Worm (Caenorhabditis elegans) whole organism, early embryonic: Measurements from ENCODE around the gene tbx-8.

Source experiments
- B0310.2 ChIP-seq: sonication (generic microtip); optimal IDR thresholded peaks from 2 replicates; lab custom pipeline; 2016; ENCODE audit warnings: mild to moderate bottlenecking, missing genetic modification characterization, missing compliant biosample characterization
- F13C5.2 ChIP-seq: sonication (generic microtip); optimal IDR thresholded peaks from 2 replicates; lab custom pipeline; 2017; ENCODE audit warnings: mild to moderate bottlenecking, missing genetic modification characterization, inconsistent platforms, missing compliant biosample characterization
- aly-1 ChIP-seq: sonication (generic microtip); optimal IDR thresholded peaks from 2 replicates; lab custom pipeline; 2016; ENCODE audit warnings: missing genetic modification characterization, missing compliant biosample characterization
- ama-1 ChIP-seq: fragments of 150-350 bp; optimal IDR thresholded peaks from 2 replicates; lab custom pipeline; 2014
- ceh-13 ChIP-seq: fragments of 200-800 bp; sonication (Bioruptor generic); optimal IDR thresholded peaks from 2 replicates; lab custom pipeline; 2018; ENCODE audit warnings: mild to moderate bottlenecking, missing genetic modification characterization, missing compliant biosample characterization
- ceh-36 ChIP-seq: sonication (generic microtip); optimal IDR thresholded peaks from 2 replicates; lab custom pipeline; 2016; ENCODE audit warnings: missing genetic modification characterization, inconsistent platforms, missing compliant biosample characterization
- ets-7 ChIP-seq: sonication (generic microtip); optimal IDR thresholded peaks from 2 replicates; lab custom pipeline; 2016; ENCODE audit warnings: missing genotype, missing genetic modification characterization, missing compliant biosample characterization
- flt-1 ChIP-seq: fragments of 200-800 bp; sonication (Bioruptor generic); IDR thresholded peaks from 2 replicates; pipeline ENCODE4 v1.3.6; 2022; ENCODE audit warnings: missing genetic modification characterization, missing compliant biosample characterization
- hmbx-1 ChIP-seq: sonication (generic microtip); optimal IDR thresholded peaks from 2 replicates; lab custom pipeline; 2016; ENCODE audit warnings: mild to moderate bottlenecking, missing genetic modification characterization, missing compliant biosample characterization
- hmg-4 ChIP-seq: fragments of 200-800 bp; sonication (Bioruptor generic); optimal IDR thresholded peaks from 2 replicates; lab custom pipeline; 2018; ENCODE audit warnings: mild to moderate bottlenecking, missing genetic modification characterization, missing compliant biosample characterization
- hnd-1 ChIP-seq: sonication (generic microtip); optimal IDR thresholded peaks from 2 replicates; lab custom pipeline; 2016; ENCODE audit warnings: missing genetic modification characterization, missing compliant biosample characterization
- pes-1 ChIP-seq: fragments of 200-800 bp; sonication (Bioruptor generic); IDR thresholded peaks from 2 replicates; pipeline ENCODE4 v1.3.6; 2022; ENCODE audit warnings: missing genetic modification reagents, missing genetic modification characterization, missing compliant biosample characterization
- scrt-1 ChIP-seq: fragments of 200-800 bp; sonication (Bioruptor generic); IDR thresholded peaks from 2 replicates; pipeline ENCODE4 v1.3.6; 2022; ENCODE audit warnings: missing genetic modification characterization, missing compliant biosample characterization
- sea-1 ChIP-seq: fragments of 200-800 bp; sonication (Bioruptor generic); conservative IDR thresholded peaks from 2 replicates; pipeline ENCODE4 v1.3.6; 2022; ENCODE audit warnings: missing genetic modification characterization, missing compliant biosample characterization
- tbx-11 ChIP-seq: fragments of 200-800 bp; sonication (Bioruptor generic); IDR thresholded peaks from 2 replicates; pipeline ENCODE4 v1.3.6; 2022; ENCODE audit warnings: missing genetic modification characterization, missing compliant biosample characterization
- tbx-37 ChIP-seq: fragments of 200-800 bp; sonication (Bioruptor generic); conservative IDR thresholded peaks from 2 replicates; pipeline ENCODE4 v1.3.6; 2022; ENCODE audit warnings: missing genetic modification reagents, missing genetic modification characterization, missing compliant biosample characterization
- tra-4 ChIP-seq: sonication (generic microtip); optimal IDR thresholded peaks from 2 replicates; lab custom pipeline; 2017; ENCODE audit warnings: missing genetic modification characterization, missing compliant biosample characterization

The tbx-8 gene

DNA sequence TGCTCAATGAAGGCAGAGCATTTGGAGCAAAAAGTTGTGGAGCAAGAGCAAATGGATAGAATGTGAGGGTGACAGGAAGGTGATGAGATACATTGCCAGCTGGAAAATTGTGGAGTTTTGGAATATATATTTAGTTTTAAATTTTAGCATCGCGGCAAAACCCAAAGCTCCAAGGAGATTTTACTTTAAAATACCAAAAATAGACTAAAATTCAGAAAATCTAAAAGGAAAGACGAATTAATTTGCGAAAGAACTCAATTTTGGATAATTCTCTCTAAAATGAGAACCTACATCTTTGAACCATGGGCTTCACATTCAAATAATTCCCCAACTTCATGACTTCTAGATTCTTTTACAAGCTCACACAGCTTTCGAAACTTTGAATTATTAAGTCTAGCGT, 14.6 kb upstream of the tbx-8 start, which contains the start of gene T07C4.12:
Gene T07C4.12 (minus strand): TSS at position 101 of the 400 bp plus-strand sequence.
- no peak for TF ChIP-seq hmbx-1 (tag; lab: Kevin White, UChicago)
- no peak for TF ChIP-seq tbx-11 (GFP tag; lab: Robert Waterston, UW)
- TF ChIP-seq hnd-1 (tag; lab: Kevin White, UChicago), result no peak
- TF ChIP-seq sea-1 (GFP tag; lab: Robert Waterston, UW), result no peak
- TF ChIP-seq B0310.2 (tag; lab: Kevin White, UChicago), result no peak
- no peak for TF ChIP-seq scrt-1
- TF ChIP-seq tbx-37 (GFP tag; lab: Robert Waterston, UW), result no peak
- TF ChIP-seq ceh-36, result no peak
- no peak for TF ChIP-seq pes-1
- no peak for TF ChIP-seq tra-4
- no peak for TF ChIP-seq ama-1 (lab: Kevin White, UChicago)
- TF ChIP-seq ceh-13, result no peak
- TF ChIP-seq ets-7, result no peak
- no peak for TF ChIP-seq hmg-4 (GFP tag; lab: Kevin White, UChicago)

DNA sequence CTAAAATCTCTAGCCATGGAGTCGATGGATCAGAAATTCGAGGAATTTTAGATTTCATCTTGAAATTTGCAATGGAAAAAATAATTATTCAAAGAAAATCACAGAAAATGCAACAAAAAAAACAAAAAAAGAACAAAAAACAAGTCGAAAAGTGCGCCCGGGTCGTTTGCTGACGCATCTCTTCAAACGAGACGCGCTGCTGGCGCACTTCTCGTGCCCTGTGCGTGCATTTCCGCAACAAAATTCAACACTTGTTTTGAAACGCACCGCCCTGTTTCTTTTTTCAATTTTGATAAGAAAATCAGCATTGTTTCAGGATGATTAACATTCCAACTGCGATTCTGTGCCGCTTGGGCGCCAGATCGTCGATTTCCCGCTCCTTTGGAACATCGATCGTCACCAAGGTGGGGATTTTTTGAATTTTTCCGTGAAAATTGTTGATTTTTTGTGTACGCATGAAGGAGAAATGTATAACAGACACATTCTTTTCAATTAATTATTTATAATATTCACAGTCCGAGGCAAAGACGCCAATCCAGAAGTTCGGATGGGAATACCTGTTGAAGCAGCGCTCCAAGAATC, 13.1 kb upstream of the tbx-8 start, which contains the start of the genes jmjd-4 and mev-1:
Gene jmjd-4 (minus strand): TSS at position 58 of the 582 bp plus-strand sequence.
Gene mev-1 (plus strand): TSS at position 317 of the 582 bp plus-strand sequence.
- TF ChIP-seq tbx-11 (GFP tag; lab: Robert Waterston, UW) (0 out of 2 replicates have a peak, but pooled peaks have one; percentile 40), ceh-13 (no peak), flt-1 (GFP tag; lab: Robert Waterston, UW) (peak; percentile 51; the same call in 1 of the 2 replicates), F13C5.2 (tag; lab: Kevin White, UChicago) (peak; percentile 73), ceh-36 (peak; percentile 23)

DNA sequence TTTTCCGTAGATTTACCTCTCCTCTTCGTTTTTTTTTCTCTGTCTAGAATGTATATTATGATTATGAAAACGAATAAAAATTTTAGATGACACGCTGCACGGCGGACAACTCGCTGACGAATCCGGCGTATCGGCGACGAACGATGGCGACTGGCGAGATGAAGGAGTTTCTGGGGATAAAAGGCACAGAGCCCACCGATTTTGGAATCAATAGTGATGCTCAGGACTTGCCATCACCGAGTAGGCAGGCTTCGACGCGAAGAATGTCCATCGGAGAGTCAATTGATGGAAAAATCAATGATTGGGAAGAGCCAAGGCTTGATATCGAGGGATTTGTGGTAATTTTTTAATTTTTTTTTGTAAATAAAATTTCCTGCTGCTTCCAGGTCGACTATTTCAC, 12.1 kb upstream of the tbx-8 start, which contains the start of gene ced-9:
Gene ced-9 (plus strand): TSS at position 87 of the 400 bp plus-strand sequence.
- TF ChIP-seq tbx-11 (GFP tag; lab: Robert Waterston, UW) (no peak), pes-1 (no peak), ceh-13 (no peak), sea-1 (GFP tag; lab: Robert Waterston, UW) (no peak), ceh-36 (no peak), aly-1 (tag; lab: Kevin White, UChicago) (no peak), ets-7 (no peak), B0310.2 (tag; lab: Kevin White, UChicago) (no peak), hnd-1 (tag; lab: Kevin White, UChicago) (no peak), tra-4 (no peak), ama-1 (lab: Kevin White, UChicago) (no peak), hmg-4 (GFP tag; lab: Kevin White, UChicago) (no peak), tbx-37 (GFP tag; lab: Robert Waterston, UW) (no peak)

DNA sequence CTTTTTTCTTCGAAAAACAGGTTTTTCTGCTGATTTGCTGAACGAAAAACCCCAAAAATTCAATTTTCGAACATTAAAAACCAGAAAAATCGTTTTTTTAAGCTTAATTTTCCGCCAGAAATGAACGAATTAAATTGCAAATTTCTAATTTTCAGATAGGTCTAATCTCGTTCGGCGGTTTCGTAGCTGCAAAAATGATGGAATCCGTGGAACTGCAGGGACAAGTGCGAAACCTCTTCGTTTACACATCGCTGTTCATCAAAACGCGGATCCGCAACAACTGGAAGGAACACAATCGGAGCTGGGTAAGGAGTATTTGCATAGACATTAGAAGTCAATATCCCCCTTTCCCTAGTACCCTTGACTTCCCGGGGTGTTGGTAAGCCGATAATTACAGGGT, 11.0 kb upstream of the tbx-8 start:
- TF ChIP-seq tra-4, result no peak
- no peak for TF ChIP-seq hmg-4 (GFP tag; lab: Kevin White, UChicago)
- TF ChIP-seq aly-1 (tag; lab: Kevin White, UChicago), result no peak
- TF ChIP-seq ceh-36, result no peak
- TF ChIP-seq tbx-11 (GFP tag; lab: Robert Waterston, UW), result no peak
- no peak for TF ChIP-seq ceh-13
- no peak for TF ChIP-seq scrt-1
- no peak for TF ChIP-seq hnd-1 (tag; lab: Kevin White, UChicago)
- TF ChIP-seq B0310.2 (tag; lab: Kevin White, UChicago), result no peak
- TF ChIP-seq flt-1 (GFP tag; lab: Robert Waterston, UW), result no peak
- TF ChIP-seq pes-1, result no peak
- TF ChIP-seq ets-7, result no peak
- TF ChIP-seq tbx-37 (GFP tag; lab: Robert Waterston, UW), result no peak

DNA sequence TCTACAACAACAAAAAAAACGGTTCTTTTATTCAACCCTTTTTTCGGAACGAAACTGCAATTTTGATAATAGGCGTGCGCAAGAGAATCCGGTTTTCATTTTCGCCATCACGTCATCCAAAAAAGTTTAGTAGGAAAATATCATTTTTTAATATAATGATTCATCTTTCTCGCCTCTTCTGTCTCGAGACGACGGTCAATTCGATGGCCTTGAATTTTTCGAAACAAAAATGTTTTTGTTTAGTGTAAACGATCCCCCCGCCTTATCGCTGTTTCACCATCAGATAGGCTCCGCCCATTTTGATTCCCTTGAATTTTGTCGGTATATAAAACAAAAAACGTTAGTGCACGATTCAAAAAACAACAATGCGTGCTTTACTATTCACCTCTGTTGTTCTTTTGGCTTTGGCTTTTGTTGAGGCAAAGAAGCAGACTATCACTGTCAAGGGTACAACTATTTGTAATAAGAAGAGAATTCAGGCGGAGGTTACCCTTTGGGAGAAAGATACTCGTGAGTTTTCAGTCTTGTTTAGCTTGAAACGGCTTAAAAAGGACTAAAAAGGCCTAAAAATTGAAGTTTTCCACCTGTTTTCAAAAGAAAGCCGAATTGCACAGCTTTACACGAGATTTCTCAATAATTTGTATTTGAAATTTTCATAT, 9.5 kb upstream of the tbx-8 start, which contains the start of gene ttr-15:
Gene ttr-15 (plus strand): TSS at position 340 of the 659 bp plus-strand sequence.
- TF ChIP-seq aly-1 (tag; lab: Kevin White, UChicago), result no peak
- no peak for TF ChIP-seq scrt-1

DNA sequence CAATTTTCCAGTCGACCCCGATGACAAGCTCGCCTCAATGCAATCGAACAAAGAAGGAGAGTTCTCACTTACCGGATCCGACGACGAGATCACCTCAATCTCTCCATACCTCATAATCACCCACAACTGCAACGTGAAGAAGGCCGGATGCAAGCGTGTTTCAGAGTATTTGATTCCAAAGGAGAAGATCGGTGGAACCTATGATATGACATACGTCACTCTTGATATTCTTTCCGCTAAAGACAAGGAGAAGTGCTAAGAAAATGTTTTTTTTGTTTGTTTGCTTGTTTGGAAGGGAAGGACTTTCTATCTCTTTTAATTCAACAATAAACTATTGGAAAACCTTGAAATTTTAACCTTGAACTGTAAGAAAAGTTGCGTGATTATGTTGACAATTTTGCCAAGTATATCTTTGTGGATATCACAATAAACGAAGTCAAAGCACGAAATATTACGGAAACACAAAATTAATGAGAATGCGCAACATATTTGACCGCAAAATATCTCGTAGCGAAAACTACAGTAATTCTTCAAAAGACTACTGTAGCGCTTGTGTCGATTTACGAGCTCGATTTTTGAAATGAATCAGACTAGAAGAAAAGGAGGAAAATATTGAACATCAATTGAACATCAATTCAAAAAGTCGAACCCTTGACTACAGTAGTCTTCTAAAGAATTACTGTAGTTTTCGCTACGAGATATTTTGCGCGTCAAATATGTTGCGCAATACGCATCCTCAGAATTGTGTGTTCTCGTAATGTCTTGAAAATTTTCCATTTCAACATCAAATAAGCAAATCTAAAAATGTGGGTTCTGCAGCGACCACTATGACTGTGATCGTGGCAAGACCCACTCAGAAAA, 7.9 kb upstream of the tbx-8 start:
- TF ChIP-seq B0310.2 (tag; lab: Kevin White, UChicago), result no peak
- no peak for TF ChIP-seq tra-4
- no peak for TF ChIP-seq F13C5.2 (tag; lab: Kevin White, UChicago)
- TF ChIP-seq sea-1 (GFP tag; lab: Robert Waterston, UW), result no peak
- no peak for TF ChIP-seq hnd-1 (tag; lab: Kevin White, UChicago)
- no peak for TF ChIP-seq hmbx-1 (tag; lab: Kevin White, UChicago)
- no peak for TF ChIP-seq tbx-37 (GFP tag; lab: Robert Waterston, UW)
- no peak for TF ChIP-seq pes-1
- TF ChIP-seq flt-1 (GFP tag; lab: Robert Waterston, UW), result no peak
- no peak for TF ChIP-seq ets-7
- no peak for TF ChIP-seq hmg-4 (GFP tag; lab: Kevin White, UChicago)
- TF ChIP-seq ceh-36, result no peak

DNA sequence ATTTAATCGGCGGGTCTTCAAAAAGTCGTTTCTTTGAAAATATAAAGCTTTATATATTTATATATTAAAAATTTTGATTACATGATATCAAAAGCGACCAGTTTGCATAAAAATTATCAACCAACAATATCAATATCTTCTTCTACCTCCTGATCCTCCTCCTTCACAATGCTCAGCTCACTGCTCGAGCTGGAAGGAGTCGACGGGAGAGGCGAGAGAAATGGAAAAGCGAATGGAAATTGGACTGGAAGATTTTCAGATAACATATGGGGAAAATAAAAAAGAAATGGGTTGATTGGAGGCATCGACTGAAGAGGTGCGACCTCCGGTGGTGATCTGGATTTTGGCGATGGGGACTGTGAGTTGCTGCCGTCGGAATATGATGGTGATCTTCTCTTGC, 7.2 kb upstream of the tbx-8 start:
- no peak for TF ChIP-seq sea-1 (GFP tag; lab: Robert Waterston, UW)
